Worm (Caenorhabditis elegans) whole organism, L3 larva: ENCODE data around the gene F40G12.10.

Experiments used
- R02D3.7 ChIP-seq: fragments of 150-350 bp; optimal IDR thresholded peaks from 2 replicates; lab custom pipeline; 2014; ENCODE audit warnings: missing biosample characterization, missing genetic modification characterization
- ZK546.5 ChIP-seq: sonication (generic microtip); optimal IDR thresholded peaks from 2 replicates; lab custom pipeline; 2017; ENCODE audit warnings: missing biosample characterization, missing genetic modification characterization
- aly-2 ChIP-seq: fragments of 150-350 bp; optimal IDR thresholded peaks from 2 replicates; lab custom pipeline; 2014; ENCODE audit warnings: missing biosample characterization, missing genetic modification characterization
- ama-1 ChIP-seq: fragments of 150-350 bp; optimal IDR thresholded peaks from 2 replicates; lab custom pipeline; 2018
- ceh-16 ChIP-seq: sonication (generic microtip); optimal IDR thresholded peaks from 2 replicates; lab custom pipeline; 2017; ENCODE audit warnings: missing biosample characterization, missing genetic modification characterization
- ceh-28 ChIP-seq: fragments of 150-350 bp; optimal IDR thresholded peaks from 2 replicates; lab custom pipeline; 2014; ENCODE audit warnings: missing biosample characterization, missing genetic modification reagents, missing genetic modification characterization
- ceh-9 ChIP-seq: sonication (generic microtip); optimal IDR thresholded peaks from 2 replicates; lab custom pipeline; 2018; ENCODE audit warnings: missing biosample characterization, missing genetic modification characterization
- daf-12 ChIP-seq: fragments of 150-350 bp; optimal IDR thresholded peaks from 2 replicates; lab custom pipeline; 2014; ENCODE audit warnings: missing biosample characterization, missing genetic modification reagents, missing genetic modification characterization
- egl-27 ChIP-seq: sonication (generic microtip); optimal IDR thresholded peaks from 4 replicates; lab custom pipeline; 2017; ENCODE audit warnings: missing biosample characterization, missing genetic modification reagents, missing genetic modification characterization
- elt-1 ChIP-seq: fragments of 150-350 bp; optimal IDR thresholded peaks from 2 replicates; lab custom pipeline; 2014; ENCODE audit warnings: missing biosample characterization, missing genetic modification characterization
- elt-2 ChIP-seq: sonication (generic microtip); optimal IDR thresholded peaks from 2 replicates; lab custom pipeline; 2016; ENCODE audit warnings: missing genetic modification reagents, mild to moderate bottlenecking, missing genetic modification characterization, missing compliant biosample characterization
- elt-3 ChIP-seq, 3 experiments: fragments of 150-350 bp in 1 of 3; sonication (generic microtip) in 2 of 3; optimal IDR thresholded peaks; 2 replicates in 2 of 3; 4 replicates in 1 of 3; lab custom pipeline; 2014 to 2017; ENCODE audit warnings: missing biosample characterization in 3 of 3, missing genetic modification characterization in 3 of 3
- eor-1 ChIP-seq, 2 experiments: fragments of 150-350 bp; optimal IDR thresholded peaks; 2 replicates each; lab custom pipeline; 2014 to 2018; ENCODE audit warnings: missing biosample characterization in 2 of 2, missing genetic modification characterization in 2 of 2
- fkh-10 ChIP-seq: sonication (generic microtip); optimal IDR thresholded peaks from 2 replicates; lab custom pipeline; 2017; ENCODE audit warnings: missing biosample characterization, missing genetic modification reagents, missing genetic modification characterization
- fkh-2 ChIP-seq: fragments of 150-350 bp; optimal IDR thresholded peaks from 2 replicates; lab custom pipeline; 2014; ENCODE audit warnings: missing biosample characterization, missing genetic modification reagents, missing genetic modification characterization
- fos-1 ChIP-seq: fragments of 150-350 bp; optimal IDR thresholded peaks from 2 replicates; lab custom pipeline; 2014; ENCODE audit warnings: missing biosample characterization, missing genetic modification characterization
- hmg-11 ChIP-seq: sonication (generic microtip); optimal IDR thresholded peaks from 2 replicates; lab custom pipeline; 2016; ENCODE audit warnings: missing genetic modification characterization, missing compliant biosample characterization
- lin-15B ChIP-seq: fragments of 150-350 bp; optimal IDR thresholded peaks from 2 replicates; lab custom pipeline; 2014; ENCODE audit warnings: missing biosample characterization, missing genetic modification characterization
- lin-39 ChIP-seq: fragments of 150-350 bp; optimal IDR thresholded peaks from 2 replicates; lab custom pipeline; 2018; ENCODE audit warnings: missing biosample characterization, missing genetic modification reagents, missing genetic modification characterization
- mdl-1 ChIP-seq: fragments of 150-350 bp; optimal IDR thresholded peaks from 2 replicates; lab custom pipeline; 2014; ENCODE audit warnings: missing biosample characterization, missing genetic modification characterization
- mml-1 ChIP-seq: fragments of 150-350 bp; sonication (generic microtip); optimal IDR thresholded peaks from 3 replicates; lab custom pipeline; 2014; ENCODE audit warnings: missing biosample characterization, missing genetic modification characterization
- nhr-12 ChIP-seq: fragments of 150-350 bp; optimal IDR thresholded peaks from 2 replicates; lab custom pipeline; 2014; ENCODE audit warnings: missing biosample characterization, missing genetic modification characterization
- nhr-23 ChIP-seq: fragments of 150-350 bp; optimal IDR thresholded peaks from 2 replicates; lab custom pipeline; 2014; ENCODE audit warnings: missing biosample characterization, missing genetic modification reagents, missing genetic modification characterization
- nhr-237 ChIP-seq: fragments of 150-350 bp; optimal IDR thresholded peaks from 2 replicates; lab custom pipeline; 2014; ENCODE audit warnings: missing biosample characterization, missing genetic modification characterization
- nhr-28 ChIP-seq: fragments of 150-350 bp; optimal IDR thresholded peaks from 2 replicates; lab custom pipeline; 2014; ENCODE audit warnings: missing biosample characterization, missing genetic modification characterization
- nhr-43 ChIP-seq: sonication (generic microtip); optimal IDR thresholded peaks from 2 replicates; lab custom pipeline; 2016; ENCODE audit warnings: mild to moderate bottlenecking, missing genetic modification characterization, missing compliant biosample characterization; ENCODE audit not compliant: poor library complexity, severe bottlenecking
- nhr-67 ChIP-seq: fragments of 150-350 bp; optimal IDR thresholded peaks from 2 replicates; lab custom pipeline; 2014; ENCODE audit warnings: missing biosample characterization, missing genetic modification characterization
- nhr-76 ChIP-seq: fragments of 150-350 bp; sonication (generic microtip); optimal IDR thresholded peaks from 5 replicates; lab custom pipeline; 2014; ENCODE audit warnings: missing biosample characterization, missing genetic modification characterization
- nhr-77 ChIP-seq: fragments of 150-350 bp; optimal IDR thresholded peaks from 2 replicates; lab custom pipeline; 2014; ENCODE audit warnings: missing biosample characterization, missing genetic modification characterization
- pha-4 ChIP-seq: fragments of 150-350 bp; optimal IDR thresholded peaks from 2 replicates; lab custom pipeline; 2014; ENCODE audit warnings: missing biosample characterization, missing genetic modification reagents, missing genetic modification characterization
- sea-2 ChIP-seq: fragments of 150-350 bp; sonication (generic microtip); optimal IDR thresholded peaks from 4 replicates; lab custom pipeline; 2014; ENCODE audit warnings: missing biosample characterization, missing genetic modification reagents, missing genetic modification characterization
- snpc-4 ChIP-seq: fragments of 150-350 bp; optimal IDR thresholded peaks from 2 replicates; lab custom pipeline; 2014; ENCODE audit warnings: missing biosample characterization, missing genetic modification characterization
- tbx-2 ChIP-seq: sonication (generic microtip); optimal IDR thresholded peaks from 2 replicates; lab custom pipeline; 2016; ENCODE audit warnings: mild to moderate bottlenecking, missing genetic modification characterization, missing compliant biosample characterization
- unc-39 ChIP-seq: sonication (generic microtip); optimal IDR thresholded peaks from 4 replicates; lab custom pipeline; 2017; ENCODE audit warnings: missing biosample characterization, missing genetic modification characterization
- unc-62 ChIP-seq: fragments of 150-350 bp; sonication (generic microtip); optimal IDR thresholded peaks from 4 replicates; lab custom pipeline; 2014; ENCODE audit warnings: missing biosample characterization, missing genetic modification reagents, missing genetic modification characterization
- zag-1 ChIP-seq: fragments of 150-350 bp; optimal IDR thresholded peaks from 2 replicates; lab custom pipeline; 2014; ENCODE audit warnings: missing biosample characterization, missing genetic modification characterization
- ztf-11 ChIP-seq: fragments of 150-350 bp; optimal IDR thresholded peaks from 2 replicates; lab custom pipeline; 2014; ENCODE audit warnings: missing biosample characterization, missing genetic modification characterization
- ztf-4 ChIP-seq: fragments of 150-350 bp; optimal IDR thresholded peaks from 2 replicates; lab custom pipeline; 2014; ENCODE audit warnings: missing biosample characterization, missing genetic modification characterization

The F40G12.10 gene

DNA sequence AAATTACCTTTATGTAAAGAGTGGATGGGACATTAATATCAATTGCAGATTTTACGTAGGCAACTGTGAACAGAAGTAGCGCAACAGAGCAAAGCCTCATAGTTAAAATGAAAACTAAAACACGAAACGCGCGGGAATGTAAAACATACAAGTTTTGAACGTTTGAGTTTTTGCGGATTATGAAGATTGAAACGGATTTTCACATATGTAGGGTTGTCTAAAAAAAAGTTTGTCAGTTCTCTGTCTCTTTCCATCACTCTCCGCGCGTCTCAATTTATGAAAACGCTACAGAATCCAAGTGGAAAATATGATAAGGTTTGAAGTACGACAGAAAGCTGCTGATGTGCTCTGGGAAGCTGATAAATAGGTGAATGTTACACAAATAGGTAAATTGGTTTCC, 36.6 kb upstream of the F40G12.10 start, which contains the start of gene K02E11.3:
TSS of gene K02E11.3 (minus strand) at position 101 of the 400 bp plus-strand sequence.
- TF ChIP-seq mml-1 (tag; lab: Kevin White, UChicago), result no peak
- no peak for TF ChIP-seq ceh-16 (tag; lab: Kevin White, UChicago)
- TF ChIP-seq nhr-67, result no peak
- no peak for TF ChIP-seq unc-39
- TF ChIP-seq lin-39, result no peak
- no peak for TF ChIP-seq ceh-9 (tag; lab: Kevin White, UChicago)
- no peak for TF ChIP-seq nhr-28 (tag; lab: Kevin White, UChicago)
- TF ChIP-seq ama-1 (lab: Kevin White, UChicago), result no peak
- no peak for TF ChIP-seq pha-4
- no peak for TF ChIP-seq elt-3 (tag; optimal IDR thresholded peaks at IDR 0.05; lab: Kevin White, UChicago)
- TF ChIP-seq ztf-11 (tag; lab: Kevin White, UChicago), result no peak
- no peak for TF ChIP-seq nhr-12 (tag; lab: Kevin White, UChicago)
- no peak for TF ChIP-seq mdl-1 (tag; lab: Kevin White, UChicago)
- no peak for TF ChIP-seq daf-12 (tag; lab: Kevin White, UChicago)
- TF ChIP-seq tbx-2 (tag; lab: Kevin White, UChicago), result no peak
- TF ChIP-seq snpc-4 (tag; lab: Kevin White, UChicago), result no peak
- TF ChIP-seq zag-1 (tag; lab: Kevin White, UChicago), result no peak
- TF ChIP-seq elt-1 (tag; lab: Kevin White, UChicago), result no peak
- TF ChIP-seq sea-2, result no peak

DNA sequence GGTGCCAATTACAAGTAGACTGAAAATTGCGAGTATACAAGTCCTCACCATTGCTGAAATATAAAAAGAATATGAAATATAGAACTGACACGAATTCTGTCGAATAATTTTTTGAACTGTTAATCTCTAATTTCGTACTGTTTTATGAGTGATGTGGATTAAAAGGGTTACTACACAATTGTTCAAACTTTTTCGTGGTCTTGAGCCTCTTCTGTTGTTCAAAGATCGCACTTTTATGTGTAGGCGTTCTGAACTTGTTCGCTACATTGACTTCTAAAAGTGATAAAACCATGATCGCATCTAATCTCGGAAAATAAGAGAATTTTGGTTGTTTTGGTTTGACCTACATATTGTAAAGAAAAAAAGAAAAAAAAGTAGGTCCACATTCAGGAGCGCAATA, 35.3 kb upstream of the F40G12.10 start, which contains the start of gene K02E11.4:
TSS of gene K02E11.4 (minus strand) at position 101 of the 400 bp plus-strand sequence.
- no peak for TF ChIP-seq elt-2 (tag; lab: Kevin White, UChicago)
- TF ChIP-seq mdl-1 (tag; lab: Kevin White, UChicago), result no peak
- TF ChIP-seq ceh-16 (tag; lab: Kevin White, UChicago), result no peak
- TF ChIP-seq ama-1 (lab: Kevin White, UChicago), result no peak

DNA sequence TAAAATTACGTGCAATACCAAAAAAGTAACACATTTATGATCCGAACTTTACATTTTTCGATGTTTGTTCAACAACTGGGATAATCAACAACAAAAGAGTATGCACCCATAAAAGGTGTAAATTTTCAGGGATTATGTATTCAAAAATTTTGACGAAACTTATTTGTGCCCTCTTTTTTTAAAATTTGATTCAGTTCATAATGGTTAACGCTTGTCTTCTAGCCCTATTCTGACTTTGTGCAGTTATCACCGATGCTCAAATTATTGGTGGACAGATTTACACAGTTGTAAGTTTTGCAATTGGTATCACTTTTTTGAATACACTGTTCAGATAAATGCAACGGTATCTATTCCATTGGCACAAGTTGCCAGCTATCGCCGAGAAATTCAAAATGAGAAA, 34.7 kb upstream of the F40G12.10 start, which contains the start of gene K02E11.6:
TSS of gene K02E11.6 (plus strand) at position 149 of the 400 bp plus-strand sequence.
- TF ChIP-seq R02D3.7 (tag; lab: Kevin White, UChicago) (no peak), ceh-16 (tag; lab: Kevin White, UChicago) (no peak)

DNA sequence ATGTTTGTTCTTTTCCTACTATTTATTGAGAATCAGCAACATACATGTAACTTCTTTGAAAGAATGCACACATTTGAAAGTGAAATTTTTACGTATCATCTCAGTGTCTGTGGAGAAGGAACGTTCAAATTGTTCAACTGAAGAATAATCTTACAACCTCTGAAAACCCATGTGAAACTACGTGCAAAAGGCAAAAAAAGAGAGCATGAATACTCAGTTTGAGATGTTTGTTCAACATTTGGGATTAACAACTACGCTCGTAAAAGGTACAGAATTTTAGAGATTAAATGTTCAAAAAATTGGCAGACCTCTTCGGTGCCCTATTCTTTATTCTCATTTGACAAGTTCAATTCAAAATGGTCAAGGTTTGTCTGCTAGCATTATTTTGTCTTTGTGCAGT, 31.3 kb upstream of the F40G12.10 start, which contains the start of gene K02E11.5:
TSS of gene K02E11.5 (plus strand) at position 301 of the 400 bp plus-strand sequence.
- TF ChIP-seq nhr-23 (tag; lab: Kevin White, UChicago), result no peak
- TF ChIP-seq nhr-237 (tag; lab: Kevin White, UChicago), result no peak
- no peak for TF ChIP-seq ZK546.5 (tag; lab: Kevin White, UChicago)
- TF ChIP-seq lin-39, result no peak
- no peak for TF ChIP-seq fkh-10
- TF ChIP-seq eor-1 (tag; optimal IDR thresholded peaks at IDR 0.05; lab: Kevin White, UChicago), result no peak
- TF ChIP-seq lin-15B (tag; lab: Kevin White, UChicago), result no peak
- no peak for TF ChIP-seq ztf-4 (tag; lab: Kevin White, UChicago)
- no peak for TF ChIP-seq hmg-11 (tag; lab: Kevin White, UChicago)
- TF ChIP-seq ceh-28, result no peak
- TF ChIP-seq nhr-28 (tag; lab: Kevin White, UChicago), result no peak
- TF ChIP-seq fkh-2 (tag; lab: Kevin White, UChicago), result no peak
- no peak for TF ChIP-seq unc-62 (GFP tag; lab: Kevin White, UChicago)
- TF ChIP-seq aly-2 (tag; lab: Kevin White, UChicago), result no peak
- TF ChIP-seq mdl-1 (tag; lab: Kevin White, UChicago), result no peak
- no peak for TF ChIP-seq elt-1 (tag; lab: Kevin White, UChicago)
- no peak for TF ChIP-seq nhr-77 (tag; lab: Kevin White, UChicago)
- TF ChIP-seq egl-27 (tag; lab: Kevin White, UChicago), result no peak

DNA sequence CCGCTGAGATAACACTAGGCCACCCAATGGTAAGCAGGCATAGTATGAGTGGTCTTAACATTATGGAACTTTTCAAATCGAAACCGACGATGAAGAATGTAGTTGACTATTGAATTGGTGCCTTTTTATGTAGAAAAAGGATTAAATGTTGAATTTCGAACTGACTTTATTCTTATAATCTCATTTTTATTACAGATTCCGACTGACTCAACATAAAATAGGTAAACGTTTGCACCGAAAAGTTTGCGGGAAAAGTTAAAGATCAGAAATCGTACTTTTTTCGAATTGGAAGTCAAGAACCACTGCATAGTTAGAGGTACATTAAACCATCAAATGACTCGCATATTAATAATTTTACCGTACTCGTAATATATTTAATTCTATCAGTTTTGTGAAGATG, 29.1 kb upstream of the F40G12.10 start, which contains the start of gene K02E11.7:
TSS of gene K02E11.7 (minus strand) at position 101 of the 400 bp plus-strand sequence.
- TF ChIP-seq ama-1 (lab: Kevin White, UChicago), result no peak
- no peak for TF ChIP-seq nhr-43 (tag; lab: Kevin White, UChicago)
- no peak for TF ChIP-seq fos-1
- TF ChIP-seq egl-27 (tag; lab: Kevin White, UChicago), result no peak
- TF ChIP-seq nhr-76, result no peak
- no peak for TF ChIP-seq aly-2 (tag; lab: Kevin White, UChicago)
- no peak for TF ChIP-seq nhr-67
- TF ChIP-seq nhr-23 (tag; lab: Kevin White, UChicago), result no peak
